Fruit fly (Drosophila melanogaster) whole organism, embryonic: Measurements from ENCODE around the gene HIP-R.

Experiments
- CG1024 ChIP-seq: fragments of 200-800 bp; sonication (Bioruptor generic); IDR thresholded peaks from 2 replicates; pipeline ENCODE4 v1.3.6; 2022; ENCODE audit warnings: missing biosample characterization, missing genetic modification characterization
- CG10462 ChIP-seq: fragments of 200-800 bp; sonication (Bioruptor generic); optimal IDR thresholded peaks from 2 replicates; lab custom pipeline; 2016; ENCODE audit warnings: missing biosample characterization, missing genetic modification characterization
- CG10565 ChIP-seq: fragments of 200-800 bp; sonication (Bioruptor generic); optimal IDR thresholded peaks from 3 replicates; lab custom pipeline; 2016; ENCODE audit warnings: missing biosample characterization, mild to moderate bottlenecking, missing genetic modification characterization
- CG10959 ChIP-seq: fragments of 200-800 bp; sonication (Bioruptor generic); IDR thresholded peaks from 2 replicates; pipeline ENCODE4 v1.3.6; 2022; ENCODE audit warnings: missing biosample characterization, missing genetic modification characterization
- CG12299 ChIP-seq: fragments of 200-800 bp; sonication (Bioruptor generic); optimal IDR thresholded peaks from 2 replicates; lab custom pipeline; 2018; ENCODE audit warnings: missing biosample characterization, mild to moderate bottlenecking, missing genetic modification characterization
- CG30431 ChIP-seq: fragments of 200-800 bp; sonication (Bioruptor generic); optimal IDR thresholded peaks from 2 replicates; lab custom pipeline; 2017; ENCODE audit warnings: missing biosample characterization, missing genetic modification characterization
- CG43689 ChIP-seq: fragments of 200-800 bp; sonication (Bioruptor generic); IDR thresholded peaks from 2 replicates; pipeline ENCODE4 v1.3.6; 2022; ENCODE audit warnings: missing biosample characterization, missing genetic modification characterization
- CG4730 ChIP-seq: fragments of 200-800 bp; sonication (Bioruptor generic); IDR thresholded peaks from 2 replicates; pipeline ENCODE4 v1.3.6; 2022; ENCODE audit warnings: missing biosample characterization, missing genetic modification characterization
- CG5953 ChIP-seq: fragments of 200-800 bp; sonication (Bioruptor generic); IDR thresholded peaks from 2 replicates; pipeline ENCODE4 v1.3.6; 2022; ENCODE audit warnings: missing biosample characterization, missing genetic modification characterization
- CG6813 ChIP-seq: fragments of 200-800 bp; sonication (Bioruptor generic); optimal IDR thresholded peaks from 2 replicates; lab custom pipeline; 2017; ENCODE audit warnings: missing biosample characterization, missing genetic modification characterization, mild to moderate bottlenecking, moderate library complexity, missing genetic modification reagents
- CrebB ChIP-seq: fragments of 200-800 bp; sonication (Bioruptor generic); optimal IDR thresholded peaks from 3 replicates; lab custom pipeline; 2018; ENCODE audit warnings: missing biosample characterization, mild to moderate bottlenecking, missing genetic modification characterization
- Dip2 ChIP-seq: fragments of 200-800 bp; sonication (Bioruptor generic); IDR thresholded peaks from 2 replicates; pipeline ENCODE4 v1.3.6; 2022; ENCODE audit warnings: missing biosample characterization, missing genetic modification characterization
- Doc2 ChIP-seq: fragments of 200-800 bp; sonication (Bioruptor generic); IDR thresholded peaks from 2 replicates; pipeline ENCODE4 v1.3.6; 2022; ENCODE audit warnings: missing biosample characterization, missing genetic modification characterization
- Ets97D ChIP-seq: fragments of 200-800 bp; sonication (Bioruptor generic); optimal IDR thresholded peaks from 3 replicates; lab custom pipeline; 2016; ENCODE audit warnings: missing biosample characterization, missing genetic modification characterization
- H15 ChIP-seq: fragments of 200-800 bp; sonication (Bioruptor generic); IDR thresholded peaks from 3 replicates; pipeline ENCODE4 v1.3.6; 2022; ENCODE audit warnings: missing biosample characterization, missing genetic modification characterization
- HmgZ ChIP-seq: fragments of 200-800 bp; sonication (Bioruptor generic); optimal IDR thresholded peaks from 2 replicates; lab custom pipeline; 2018; ENCODE audit warnings: missing biosample characterization, mild to moderate bottlenecking, missing genetic modification characterization
- Jarid2 ChIP-seq: fragments of 200-800 bp; sonication (Bioruptor generic); optimal IDR thresholded peaks from 3 replicates; lab custom pipeline; 2017; ENCODE audit warnings: mild to moderate bottlenecking, missing biosample characterization, missing genetic modification reagents, missing genetic modification characterization
- Kr ChIP-seq: fragments of 200-800 bp; sonication (Bioruptor generic); optimal IDR thresholded peaks from 2 replicates; lab custom pipeline; 2017; ENCODE audit warnings: missing biosample characterization, mild to moderate bottlenecking, missing genetic modification characterization
- Lhr ChIP-seq: fragments of 200-800 bp; sonication (Bioruptor generic); optimal IDR thresholded peaks from 3 replicates; lab custom pipeline; 2017; ENCODE audit warnings: mild to moderate bottlenecking, missing biosample characterization, missing genetic modification reagents, missing genetic modification characterization
- MTF-1 ChIP-seq: fragments of 200-800 bp; sonication (Bioruptor generic); optimal IDR thresholded peaks from 2 replicates; lab custom pipeline; 2018; ENCODE audit warnings: missing biosample characterization, mild to moderate bottlenecking, missing genetic modification characterization, borderline replicate concordance
- Mad ChIP-seq: fragments of 200-800 bp; sonication (Bioruptor generic); optimal IDR thresholded peaks from 2 replicates; lab custom pipeline; 2016; ENCODE audit warnings: missing biosample characterization, missing genetic modification characterization
- Oli ChIP-seq: fragments of 200-800 bp; sonication (Bioruptor generic); optimal IDR thresholded peaks from 2 replicates; lab custom pipeline; 2018; ENCODE audit warnings: missing biosample characterization, mild to moderate bottlenecking, missing genetic modification characterization, moderate library complexity
- PHDP ChIP-seq: fragments of 200-800 bp; sonication (Bioruptor generic); optimal IDR thresholded peaks from 3 replicates; lab custom pipeline; 2018; ENCODE audit warnings: missing biosample characterization, mild to moderate bottlenecking, missing genetic modification characterization, moderate library complexity
- Sin3A ChIP-seq: fragments of >200 bp; optimal IDR thresholded peaks from 2 replicates; lab custom pipeline; 2018
- Spps ChIP-seq: fragments of 200-800 bp; sonication (Bioruptor generic); optimal IDR thresholded peaks from 2 replicates; lab custom pipeline; 2018; ENCODE audit warnings: missing biosample characterization, mild to moderate bottlenecking, missing genetic modification characterization
- Tbp ChIP-seq: fragments of >200 bp; optimal IDR thresholded peaks from 2 replicates; lab custom pipeline; 2018; ENCODE audit warnings: missing biosample characterization, missing genetic modification characterization
- Vsx1 ChIP-seq: fragments of 200-800 bp; sonication (Bioruptor generic); optimal IDR thresholded peaks from 2 replicates; lab custom pipeline; 2017; ENCODE audit warnings: missing biosample characterization, mild to moderate bottlenecking, missing genetic modification characterization, missing genetic modification reagents
- ato ChIP-seq: fragments of 200-800 bp; sonication (Bioruptor generic); IDR thresholded peaks from 2 replicates; pipeline ENCODE4 v1.3.6; 2022; ENCODE audit warnings: missing biosample characterization, missing genetic modification characterization; ENCODE audit not compliant: partially characterized antibody
- bab2 ChIP-seq: fragments of 200-800 bp; sonication (Bioruptor generic); optimal IDR thresholded peaks from 2 replicates; lab custom pipeline; 2016; ENCODE audit warnings: missing biosample characterization, missing genetic modification characterization
- bbx ChIP-seq: fragments of 200-800 bp; sonication (Bioruptor generic); IDR thresholded peaks from 2 replicates; pipeline ENCODE4 v1.3.6; 2022; ENCODE audit warnings: missing biosample characterization, missing genetic modification characterization; ENCODE audit not compliant: partially characterized antibody
- cad ChIP-seq: fragments of >200 bp; optimal IDR thresholded peaks from 2 replicates; lab custom pipeline; 2017; ENCODE audit warnings: missing biosample characterization, missing genetic modification characterization
- cg ChIP-seq: fragments of 200-800 bp; sonication (Bioruptor generic); optimal IDR thresholded peaks from 3 replicates; lab custom pipeline; 2019; ENCODE audit warnings: missing biosample characterization, mild to moderate bottlenecking, missing genetic modification characterization, moderate library complexity
- chm ChIP-seq: fragments of 200-800 bp; sonication (Bioruptor generic); IDR thresholded peaks from 2 replicates; pipeline ENCODE4 v1.3.6; 2022; ENCODE audit warnings: missing biosample characterization, missing genetic modification characterization
- ci ChIP-seq: fragments of 200-800 bp; sonication (Bioruptor generic); IDR thresholded peaks from 3 replicates; pipeline ENCODE4 v1.3.6; 2022; ENCODE audit warnings: missing biosample characterization, missing genetic modification characterization
- croc ChIP-seq: fragments of 200-800 bp; sonication (Bioruptor generic); conservative IDR thresholded peaks from 3 replicates; pipeline ENCODE4 v1.3.6; 2022; ENCODE audit warnings: missing biosample characterization, missing genetic modification characterization
- cwo ChIP-seq: fragments of 200-800 bp; sonication (Bioruptor generic); optimal IDR thresholded peaks from 3 replicates; lab custom pipeline; 2017; ENCODE audit warnings: missing biosample characterization, missing genetic modification characterization, mild to moderate bottlenecking, moderate library complexity, missing genetic modification reagents
- esg ChIP-seq: fragments of 200-800 bp; sonication (Bioruptor generic); conservative IDR thresholded peaks from 2 replicates; pipeline ENCODE4 v1.3.6; 2022; ENCODE audit warnings: missing biosample characterization, missing genetic modification characterization
- h ChIP-seq: fragments of >200 bp; optimal IDR thresholded peaks from 2 replicates; lab custom pipeline; 2017
- ham ChIP-seq: fragments of 200-800 bp; sonication (Bioruptor generic); IDR thresholded peaks from 2 replicates; pipeline ENCODE4 v1.3.6; 2022; ENCODE audit warnings: missing biosample characterization, missing genetic modification characterization
- hbn ChIP-seq: fragments of 200-800 bp; sonication (Bioruptor generic); IDR thresholded peaks from 2 replicates; pipeline ENCODE4 v1.3.6; 2022; ENCODE audit warnings: missing biosample characterization, missing genetic modification characterization; ENCODE audit not compliant: partially characterized antibody
- hth ChIP-seq: fragments of >200 bp; optimal IDR thresholded peaks from 2 replicates; lab custom pipeline; 2017; ENCODE audit warnings: inconsistent platforms
- ind ChIP-seq: fragments of 200-800 bp; sonication (Bioruptor generic); optimal IDR thresholded peaks from 3 replicates; lab custom pipeline; 2016; ENCODE audit warnings: missing biosample characterization, missing genetic modification characterization
- jigr1 ChIP-seq: fragments of 200-800 bp; sonication (Bioruptor generic); IDR thresholded peaks from 3 replicates; pipeline ENCODE4 v1.3.6; 2022; ENCODE audit warnings: missing biosample characterization, missing genetic modification characterization
- kah ChIP-seq: fragments of 200-800 bp; sonication (Bioruptor generic); optimal IDR thresholded peaks from 2 replicates; lab custom pipeline; 2018; ENCODE audit warnings: missing biosample characterization, mild to moderate bottlenecking, missing genetic modification characterization
- p53 ChIP-seq: fragments of 200-800 bp; sonication (Bioruptor generic); optimal IDR thresholded peaks from 2 replicates; lab custom pipeline; 2016; ENCODE audit warnings: missing biosample characterization, missing genetic modification characterization
- pho ChIP-seq: fragments of 200-800 bp; sonication (Bioruptor generic); optimal IDR thresholded peaks from 2 replicates; lab custom pipeline; 2016; ENCODE audit warnings: missing biosample characterization, missing genetic modification characterization
- pita ChIP-seq: fragments of 200-800 bp; sonication (Bioruptor generic); optimal IDR thresholded peaks from 2 replicates; lab custom pipeline; 2017; ENCODE audit warnings: missing biosample characterization, mild to moderate bottlenecking, missing genetic modification characterization
- psq ChIP-seq: fragments of 200-800 bp; sonication (Bioruptor generic); optimal IDR thresholded peaks from 2 replicates; lab custom pipeline; 2017; ENCODE audit warnings: missing biosample characterization, missing genetic modification characterization
- ranshi ChIP-seq: fragments of 200-800 bp; sonication (Bioruptor generic); IDR thresholded peaks from 2 replicates; pipeline ENCODE4 v1.3.6; 2022; ENCODE audit warnings: missing biosample characterization, missing genetic modification characterization
- run ChIP-seq: fragments of 200-800 bp; sonication (Bioruptor generic); optimal IDR thresholded peaks from 3 replicates; lab custom pipeline; 2018; ENCODE audit warnings: missing biosample characterization, mild to moderate bottlenecking, missing genetic modification characterization
- sob ChIP-seq: fragments of 200-800 bp; sonication (Bioruptor generic); IDR thresholded peaks from 2 replicates; pipeline ENCODE4 v1.3.6; 2022; ENCODE audit warnings: missing biosample characterization, missing genetic modification characterization
- wek ChIP-seq: fragments of 200-800 bp; sonication (Bioruptor generic); optimal IDR thresholded peaks from 3 replicates; lab custom pipeline; 2018; ENCODE audit warnings: missing biosample characterization, mild to moderate bottlenecking, missing genetic modification characterization, moderate library complexity
- zfh2 ChIP-seq: fragments of 200-800 bp; sonication (Bioruptor generic); optimal IDR thresholded peaks from 2 replicates; lab custom pipeline; 2016; ENCODE audit warnings: missing biosample characterization, missing genetic modification characterization

Gene HIP-R

dm6 chrX:3748248-3748647 lies 41.5 kb upstream of the HIP-R start (continued):
- no peak for TF ChIP-seq CG1024
- no peak for TF ChIP-seq CG10959 (GFP tag; lab: Robert Waterston, UW)
- TF ChIP-seq HmgZ (tag; lab: Kevin White, UChicago): peak; percentile 55
- no peak for TF ChIP-seq psq (GFP tag; lab: Kevin White, UChicago)
- peak; percentile 37 for TF ChIP-seq CG4730 (GFP tag; lab: Robert Waterston, UW)
- peak; percentile 2 for TF ChIP-seq CG10462
- TF ChIP-seq Ets97D (GFP tag; lab: Kevin White, UChicago): no peak
- no peak for TF ChIP-seq pita
- TF ChIP-seq CG30431 (GFP tag; lab: Kevin White, UChicago): peak; percentile 36
- TF ChIP-seq ci (GFP tag; lab: Robert Waterston, UW): peak; percentile 64
- no peak for TF ChIP-seq ham (GFP tag; lab: Robert Waterston, UW)
- TF ChIP-seq H15: no peak
- peak; percentile 58 for TF ChIP-seq run (tag; lab: Kevin White, UChicago)
- no peak for TF ChIP-seq CG5953 (GFP tag; lab: Robert Waterston, UW)
- TF ChIP-seq h (lab: Kevin White, UChicago): no peak
- TF ChIP-seq Spps: peak; percentile 4
- peak; percentile 73 for TF ChIP-seq ind
- no peak for TF ChIP-seq ato (GFP tag; lab: Robert Waterston, UW)
- peak; percentile 80 for TF ChIP-seq PHDP (tag; lab: Kevin White, UChicago)
- TF ChIP-seq Oli (tag; lab: Kevin White, UChicago): peak; percentile 83
- TF ChIP-seq CG10565: no peak
- no peak for TF ChIP-seq chm (GFP tag; lab: Robert Waterston, UW)
- TF ChIP-seq CG12299: peak; percentile 37
- TF ChIP-seq CrebB: no peak
- TF ChIP-seq jigr1 (GFP tag; lab: Robert Waterston, UW): 0 out of 3 replicates have a peak, but pooled peaks have one; percentile 21
- TF ChIP-seq Sin3A (lab: Kevin White, UChicago): no peak
- no peak for TF ChIP-seq wek (GFP tag; lab: Kevin White, UChicago)
- TF ChIP-seq zfh2 (GFP tag; lab: Kevin White, UChicago): peak; percentile 31
- peak; percentile 51 for TF ChIP-seq esg (GFP tag; lab: Robert Waterston, UW)
- TF ChIP-seq Dip2 (GFP tag; lab: Robert Waterston, UW): no peak
- TF ChIP-seq hth (lab: Kevin White, UChicago): no peak
- no peak for TF ChIP-seq Tbp (GFP tag; lab: Kevin White, UChicago)
- no peak for TF ChIP-seq bbx (GFP tag; lab: Robert Waterston, UW)
- no peak for TF ChIP-seq Lhr (GFP tag; lab: Kevin White, UChicago)
- peak; percentile 58 for TF ChIP-seq ranshi (GFP tag; lab: Robert Waterston, UW)
- TF ChIP-seq Mad: no peak
- no peak for TF ChIP-seq Doc2 (GFP tag; lab: Robert Waterston, UW)
- peak; percentile 51 for TF ChIP-seq kah (GFP tag; lab: Kevin White, UChicago)
- no peak for TF ChIP-seq cg (GFP tag; lab: Kevin White, UChicago)
- TF ChIP-seq Kr (GFP tag; lab: Kevin White, UChicago): no peak
- TF ChIP-seq CG43689 (GFP tag; lab: Robert Waterston, UW): no peak
- peak; percentile 38; the same call in 1 of the 3 replicates for TF ChIP-seq croc
- peak; percentile 1 for TF ChIP-seq Vsx1
- TF ChIP-seq Jarid2 (GFP tag; lab: Kevin White, UChicago): peak; percentile 42
- no peak for TF ChIP-seq hbn (GFP tag; lab: Robert Waterston, UW)
- TF ChIP-seq sob (GFP tag; lab: Robert Waterston, UW): peak; percentile 45; the same call in 1 of the 2 replicates
- TF ChIP-seq p53: no peak
- peak; percentile 33 for TF ChIP-seq CG6813 (GFP tag; lab: Kevin White, UChicago)
- TF ChIP-seq MTF-1: no peak
- peak; percentile 70 for TF ChIP-seq cwo (GFP tag; lab: Kevin White, UChicago)
- TF ChIP-seq pho (GFP tag; lab: Kevin White, UChicago): no peak
- TF ChIP-seq bab2 (GFP tag; lab: Kevin White, UChicago): peak; percentile 24
- TF ChIP-seq cad (GFP tag; lab: Kevin White, UChicago): no peak
